Fruit fly (Drosophila melanogaster): ENCODE data around the gene noi.

Gene noi

DNA sequence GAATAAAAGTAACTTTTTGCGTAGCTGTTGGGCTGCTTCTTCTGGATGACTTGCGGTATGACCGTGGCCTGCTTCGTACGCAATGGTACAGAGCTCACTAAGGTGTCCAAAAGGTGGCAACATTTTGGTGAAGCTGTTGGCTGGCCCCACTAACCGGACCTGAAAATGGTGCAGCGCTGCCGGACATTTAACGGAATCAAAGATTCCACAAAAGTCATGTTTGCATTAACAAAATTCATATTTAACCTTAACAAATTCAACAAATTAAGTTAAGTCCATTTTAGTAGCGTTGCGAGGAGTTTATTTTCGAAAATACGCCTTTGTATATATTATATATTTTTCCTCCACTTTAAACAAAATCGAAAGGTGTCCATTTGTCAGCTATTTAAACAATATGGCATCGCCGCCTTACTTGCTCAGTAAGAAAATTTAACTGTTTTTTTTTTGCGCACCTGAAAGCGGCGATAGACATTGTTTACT, 9.8 kb upstream of the noi start, which contains the start of the genes kra and SecS (continued):
- TF ChIP-seq CG15601 (tag; optimal IDR thresholded peaks at IDR 0.05), result peak; percentile 50
- TF ChIP-seq CG30403 (GFP tag; optimal IDR thresholded peaks at IDR 0.05), result peak; percentile 80
- TF ChIP-seq jigr1 (GFP tag; IDR thresholded peaks at IDR 0.05), result no peak
- TF ChIP-seq CG12155 (GFP tag; optimal IDR thresholded peaks at IDR 0.05), result peak; percentile 72
- TF ChIP-seq nerfin-2 (GFP tag; IDR thresholded peaks at IDR 0.05; ENCODE audit: partially characterized antibody), result no peak
- TF ChIP-seq Poxn (GFP tag; IDR thresholded peaks at IDR 0.05), result no peak
- TF ChIP-seq CG7928 (GFP tag; optimal IDR thresholded peaks at IDR 0.05), result peak; percentile 35
- no peak for TF ChIP-seq Neu2 (GFP tag; optimal IDR thresholded peaks at IDR 0.05; ENCODE audit: borderline replicate concordance)
- no peak for TF ChIP-seq CG11085 (GFP tag; IDR thresholded peaks at IDR 0.05)
- peak; percentile 41 for TF ChIP-seq CG12942 (GFP tag; optimal IDR thresholded peaks at IDR 0.05)
- no peak for TF ChIP-seq CG4404 (GFP tag; IDR thresholded peaks at IDR 0.05)
- TF ChIP-seq gsb (GFP tag; IDR thresholded peaks at IDR 0.05), result no peak
- no peak for TF ChIP-seq Kr (GFP tag; optimal IDR thresholded peaks at IDR 0.05)
- no peak for TF ChIP-seq CG4282 (GFP tag; optimal IDR thresholded peaks at IDR 0.05)
- TF ChIP-seq CG2889 (GFP tag; IDR thresholded peaks at IDR 0.05), result no peak
- no peak for TF ChIP-seq Dll (GFP tag; IDR thresholded peaks at IDR 0.05; ENCODE audit: partially characterized antibody)
- no peak for TF ChIP-seq CG9215 (GFP tag; IDR thresholded peaks at IDR 0.05)
- no peak for TF ChIP-seq Drgx (GFP tag; IDR thresholded peaks at IDR 0.05)
- no peak for TF ChIP-seq CG16779 (GFP tag; IDR thresholded peaks at IDR 0.05)
- TF ChIP-seq CG33213 (GFP tag; optimal IDR thresholded peaks at IDR 0.05), result peak; percentile 65
- peak; percentile 67 for TF ChIP-seq chn (GFP tag; optimal IDR thresholded peaks at IDR 0.05)
- peak; percentile 47 for TF ChIP-seq Side (GFP tag; optimal IDR thresholded peaks at IDR 0.05)
- peak; percentile 77 for TF ChIP-seq YL-1 (GFP tag; optimal IDR thresholded peaks at IDR 0.05)
- peak; percentile 86 for TF ChIP-seq stwl (tag; optimal IDR thresholded peaks at IDR 0.05)
- TF ChIP-seq CG13624 (GFP tag; optimal IDR thresholded peaks at IDR 0.05), result peak; percentile 32
- no peak for TF ChIP-seq Opbp (GFP tag; IDR thresholded peaks at IDR 0.05; ENCODE audit: partially characterized antibody)
- no peak for TF ChIP-seq CG6254 (GFP tag; optimal IDR thresholded peaks at IDR 0.05)
- no peak for TF ChIP-seq pros (GFP tag; optimal IDR thresholded peaks at IDR 0.05)
- TF ChIP-seq CG14965 (GFP tag; optimal IDR thresholded peaks at IDR 0.05; ENCODE audit: borderline replicate concordance), result no peak
- TF ChIP-seq zf30C (GFP tag; optimal IDR thresholded peaks at IDR 0.05), result no peak
- TF ChIP-seq gce (GFP tag; IDR thresholded peaks at IDR 0.05), result no peak
- TF ChIP-seq CG12299 (tag; optimal IDR thresholded peaks at IDR 0.05), result peak; percentile 43
- TF ChIP-seq CG6765 (GFP tag; optimal IDR thresholded peaks at IDR 0.05), result peak; percentile 41
- no peak for TF ChIP-seq ab (GFP tag; optimal IDR thresholded peaks at IDR 0.05)
- no peak for TF ChIP-seq CG17912 (GFP tag; optimal IDR thresholded peaks at IDR 0.05)
- peak; percentile 21 for TF ChIP-seq CG8388 (GFP tag; optimal IDR thresholded peaks at IDR 0.05)
- no peak for TF ChIP-seq CG11247 (GFP tag; IDR thresholded peaks at IDR 0.05)
- peak; percentile 68 for TF ChIP-seq Fer1 (GFP tag; optimal IDR thresholded peaks at IDR 0.05)
- TF ChIP-seq CG7372 (GFP tag; IDR thresholded peaks at IDR 0.05), result no peak
- no peak for TF ChIP-seq CG15479 (GFP tag; optimal IDR thresholded peaks at IDR 0.05)
- TF ChIP-seq CG17385 (GFP tag; optimal IDR thresholded peaks at IDR 0.05), result peak; percentile 48
- no peak for TF ChIP-seq vvl (GFP tag; IDR thresholded peaks at IDR 0.05)
- no peak for TF ChIP-seq zfh1 (GFP tag; IDR thresholded peaks at IDR 0.05)
- no peak for TF ChIP-seq ara (GFP tag; IDR thresholded peaks at IDR 0.05)
- TF ChIP-seq MESR4 (GFP tag; optimal IDR thresholded peaks at IDR 0.05), result peak; percentile 45
- TF ChIP-seq NFAT (GFP tag; IDR thresholded peaks at IDR 0.05), result no peak
- no peak for TF ChIP-seq br (optimal IDR thresholded peaks at IDR 0.05)
- TF ChIP-seq Fer3 (tag; optimal IDR thresholded peaks at IDR 0.05), result peak; percentile 57
- no peak for TF ChIP-seq Ada2b (GFP tag; IDR thresholded peaks at IDR 0.05)
- no peak for TF ChIP-seq run (tag; optimal IDR thresholded peaks at IDR 0.05)
- TF ChIP-seq eve (GFP tag; optimal IDR thresholded peaks at IDR 0.05), result no peak
- no peak for TF ChIP-seq CG2202 (tag; optimal IDR thresholded peaks at IDR 0.05)

Data from whole organism, embryonic.